Fruit fly (Drosophila melanogaster): Measurements from ENCODE around the gene CG3651.
A peak's percentile ranks its signal among the peaks of the same experiment; 100 is the strongest.

The CG3651 gene

dm6 chr2L:22129581-22130300 is 8.6 kb downstream of the CG3651 start, which contains the start of gene CycK (continued):
- peak; percentile 10 for TF ChIP-seq fkh (GFP tag; optimal IDR thresholded peaks at IDR 0.05)
- no peak for TF ChIP-seq dsx (GFP tag; optimal IDR thresholded peaks at IDR 0.05; ENCODE audit: poor library complexity, severe bottlenecking)
- no peak for TF ChIP-seq spab (GFP tag; optimal IDR thresholded peaks at IDR 0.05)
- no peak for TF ChIP-seq CG6854 (GFP tag; optimal IDR thresholded peaks at IDR 0.05)
- no peak for TF ChIP-seq CG10669 (GFP tag; optimal IDR thresholded peaks at IDR 0.05)
- TF ChIP-seq CG7368 (GFP tag; optimal IDR thresholded peaks at IDR 0.05): no peak
- TF ChIP-seq fd85E (GFP tag; optimal IDR thresholded peaks at IDR 0.05): no peak
- TF ChIP-seq Hr4 (GFP tag; optimal IDR thresholded peaks at IDR 0.05): peak; percentile 25

- TF ChIP-seq svp (GFP tag): no peak
- no peak for TF ChIP-seq cyc (GFP tag; optimal IDR thresholded peaks at IDR 0.05)
- TF ChIP-seq Hr39 (GFP tag; optimal IDR thresholded peaks at IDR 0.05): peak; percentile 22
- no peak for TF ChIP-seq Sox14 (GFP tag; optimal IDR thresholded peaks at IDR 0.05)
- no peak for TF ChIP-seq salr (GFP tag; optimal IDR thresholded peaks at IDR 0.05)
- no peak for TF ChIP-seq CG6276 (GFP tag; optimal IDR thresholded peaks at IDR 0.05)
- no peak for TF ChIP-seq CG11902 (GFP tag; optimal IDR thresholded peaks at IDR 0.05)
- TF ChIP-seq Ets21C (GFP tag; optimal IDR thresholded peaks at IDR 0.05): no peak
- TF ChIP-seq Blimp-1 (GFP tag; optimal IDR thresholded peaks at IDR 0.05): no peak
- no peak for TF ChIP-seq Hr4 (GFP tag; optimal IDR thresholded peaks at IDR 0.05)
- TF ChIP-seq CG6792 (GFP tag; optimal IDR thresholded peaks at IDR 0.05): no peak
- TF ChIP-seq CG11294 (GFP tag; IDR thresholded peaks at IDR 0.05): no peak
- no peak for TF ChIP-seq CG16779 (tag; optimal IDR thresholded peaks at IDR 0.05)
- no peak for TF ChIP-seq acj6 (GFP tag; optimal IDR thresholded peaks at IDR 0.05)
- no peak for TF ChIP-seq fd59A (GFP tag; optimal IDR thresholded peaks at IDR 0.05)
- TF ChIP-seq CG3032 (tag; optimal IDR thresholded peaks at IDR 0.05): peak; percentile 13
- TF ChIP-seq CG4318 (GFP tag; optimal IDR thresholded peaks at IDR 0.05): no peak
- no peak for TF ChIP-seq Sox15 (GFP tag; optimal IDR thresholded peaks at IDR 0.05)
- TF ChIP-seq Sox102F (GFP tag; optimal IDR thresholded peaks at IDR 0.05): no peak
- TF ChIP-seq Hr38 (GFP tag; optimal IDR thresholded peaks at IDR 0.05): no peak
- peak; percentile 17 for TF ChIP-seq lz (GFP tag; optimal IDR thresholded peaks at IDR 0.05)
- no peak for TF ChIP-seq CG32006 (GFP tag; optimal IDR thresholded peaks at IDR 0.05)
- TF ChIP-seq esn (GFP tag; optimal IDR thresholded peaks at IDR 0.05): peak; percentile 14
- TF ChIP-seq OdsH (GFP tag; optimal IDR thresholded peaks at IDR 0.05): no peak
- TF ChIP-seq vri (GFP tag; optimal IDR thresholded peaks at IDR 0.05): no peak
- no peak for TF ChIP-seq eg (GFP tag; IDR thresholded peaks at IDR 0.05)
- TF ChIP-seq CG15336 (GFP tag; IDR thresholded peaks at IDR 0.05): no peak
- no peak for TF ChIP-seq Ets96B (tag; optimal IDR thresholded peaks at IDR 0.05)
- TF ChIP-seq CG1621 (tag; optimal IDR thresholded peaks at IDR 0.05): no peak
- no peak for TF ChIP-seq Smox (GFP tag; optimal IDR thresholded peaks at IDR 0.05)
- TF ChIP-seq CG8119 (GFP tag; IDR thresholded peaks at IDR 0.05): no peak
- no peak for TF ChIP-seq fd85E (GFP tag; optimal IDR thresholded peaks at IDR 0.05)
- peak; percentile 8 for TF ChIP-seq pdm3 (GFP tag; optimal IDR thresholded peaks at IDR 0.05)
- TF ChIP-seq CG8319 (GFP tag; optimal IDR thresholded peaks at IDR 0.05): no peak
- peak in 1 of 2 experiments; percentile 11 for TF ChIP-seq ss (GFP tag; optimal IDR thresholded peaks at IDR 0.05)
- peak; percentile 42 for TF ChIP-seq fkh (GFP tag; optimal IDR thresholded peaks at IDR 0.05)
Measured at dm6 chr2L:22131171-22131675, 10.1 kb downstream of the CG3651 start, which contains the start of gene CG42748. CG42748 (plus strand) TSS chr2L:22131221.

Data from whole organism, prepupa.